Worm (Caenorhabditis elegans): Measurements from ENCODE around the gene C10C5.4.

C10C5.4 gene

DNA sequence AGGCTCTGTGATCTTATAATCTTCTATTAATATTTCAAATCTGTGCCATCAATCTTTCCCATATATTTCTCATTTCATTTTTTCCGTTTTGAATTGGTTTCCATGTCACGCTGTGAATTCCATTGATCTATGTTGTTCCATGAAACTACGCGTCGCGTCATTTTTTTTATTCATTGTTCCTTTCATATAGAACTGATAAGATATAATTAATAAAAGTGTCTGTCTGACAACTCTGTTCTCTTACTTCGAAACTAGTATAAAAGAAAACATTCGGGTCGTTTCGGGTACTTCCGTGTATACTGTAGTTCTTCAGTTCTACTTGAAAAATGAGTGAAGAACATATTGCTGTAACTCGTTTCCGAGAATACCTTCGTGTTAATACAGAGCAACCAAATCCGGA is 3.8 kb upstream of the C10C5.4 start, which contains the start of gene C10C5.3:
TSS of gene C10C5.3 (plus strand) at position 301 of the 400 bp plus-strand sequence.
- TF ChIP-seq fkh-10 (GFP tag; optimal IDR thresholded peaks at IDR 0.05), result no peak
- TF ChIP-seq nhr-67 (tag; optimal IDR thresholded peaks at IDR 0.05), result no peak
- no peak for TF ChIP-seq elt-1 (tag; optimal IDR thresholded peaks at IDR 0.05)
- no peak for TF ChIP-seq pha-4 (tag; optimal IDR thresholded peaks at IDR 0.05)

DNA sequence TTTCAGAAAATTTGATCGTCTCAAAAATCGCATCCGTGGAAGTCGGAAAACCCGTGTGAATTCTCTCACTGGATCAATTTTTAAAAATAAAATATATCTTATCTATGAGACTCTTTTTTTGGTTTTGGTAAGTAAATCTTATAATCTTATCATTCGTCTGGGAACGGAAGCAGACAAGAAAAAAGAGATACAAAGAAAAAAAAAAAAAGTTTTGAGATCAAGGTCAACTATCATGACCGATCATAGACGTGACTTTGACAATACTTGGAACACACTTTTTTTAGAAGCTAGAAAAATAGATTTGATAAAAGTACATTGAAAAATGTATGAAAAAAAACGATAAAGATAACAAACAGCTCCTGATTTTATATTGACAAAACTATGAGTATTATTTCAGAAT is 1.8 kb upstream of the C10C5.4 start:
- TF ChIP-seq nhr-76 (tag; optimal IDR thresholded peaks at IDR 0.05) (no peak), mdl-1 (tag; optimal IDR thresholded peaks at IDR 0.05) (no peak), aly-2 (tag; optimal IDR thresholded peaks at IDR 0.05) (no peak), elt-3 (tag; optimal IDR thresholded peaks at IDR 0.05) (peak in 2 of 3 experiments; percentile 11 to 88), ceh-82 (tag; optimal IDR thresholded peaks at IDR 0.05) (no peak), nhr-23 (tag; optimal IDR thresholded peaks at IDR 0.05) (peak; percentile 22), jun-1 (tag; optimal IDR thresholded peaks at IDR 0.05) (no peak), fos-1 (tag; optimal IDR thresholded peaks at IDR 0.05) (no peak), nhr-25 (tag; optimal IDR thresholded peaks at IDR 0.05) (peak; percentile 47), nhr-237 (tag; optimal IDR thresholded peaks at IDR 0.05) (no peak), nhr-77 (tag; optimal IDR thresholded peaks at IDR 0.05) (no peak), nhr-43 (tag; optimal IDR thresholded peaks at IDR 0.05; ENCODE audit: poor library complexity, severe bottlenecking) (peak; percentile 25)

DNA sequence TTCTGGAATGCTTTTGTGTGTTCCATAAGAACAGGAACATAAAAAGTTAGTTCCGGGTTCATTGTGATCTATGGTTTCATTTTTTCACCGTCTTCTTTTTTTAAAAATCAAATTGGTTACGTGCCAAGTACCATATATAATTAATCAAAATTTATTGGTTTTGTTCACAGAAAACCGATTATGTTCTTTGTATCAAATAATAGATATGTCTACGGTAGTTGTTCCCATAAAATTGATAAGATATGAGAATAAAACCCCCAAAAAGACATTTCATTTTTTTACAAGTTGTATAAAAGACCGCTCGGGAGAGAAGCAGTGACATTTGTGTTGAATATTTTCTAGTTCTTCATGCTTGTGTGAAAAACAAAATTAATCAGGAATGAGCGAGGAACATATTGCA is 2.8 kb downstream of the C10C5.4 start, which contains the start of gene C10C5.5:
TSS of gene C10C5.5 (plus strand) at position 301 of the 400 bp plus-strand sequence.
- TF ChIP-seq nhr-12 (tag; optimal IDR thresholded peaks at IDR 0.05), result no peak
- TF ChIP-seq nhr-43 (tag; optimal IDR thresholded peaks at IDR 0.05; ENCODE audit: poor library complexity, severe bottlenecking), result no peak
- no peak for TF ChIP-seq jun-1 (tag; optimal IDR thresholded peaks at IDR 0.05)
- TF ChIP-seq nhr-237 (tag; optimal IDR thresholded peaks at IDR 0.05), result no peak
- no peak for TF ChIP-seq nhr-77 (tag; optimal IDR thresholded peaks at IDR 0.05)
- TF ChIP-seq zag-1 (tag; optimal IDR thresholded peaks at IDR 0.05), result no peak
- TF ChIP-seq R02D3.7 (tag; optimal IDR thresholded peaks at IDR 0.05), result no peak
- no peak for TF ChIP-seq pha-4 (tag; optimal IDR thresholded peaks at IDR 0.05)
- TF ChIP-seq lin-15B (tag; optimal IDR thresholded peaks at IDR 0.05), result no peak
- no peak for TF ChIP-seq lin-39 (tag; optimal IDR thresholded peaks at IDR 0.05)
- no peak for TF ChIP-seq nhr-23 (tag; optimal IDR thresholded peaks at IDR 0.05)
- no peak for TF ChIP-seq hmg-11 (tag; optimal IDR thresholded peaks at IDR 0.05)
- TF ChIP-seq ceh-9 (tag; optimal IDR thresholded peaks at IDR 0.05), result no peak
- TF ChIP-seq eor-1 (tag; optimal IDR thresholded peaks at IDR 0.05), result no peak
- TF ChIP-seq ceh-82 (tag; optimal IDR thresholded peaks at IDR 0.05), result no peak
- TF ChIP-seq mml-1 (tag; optimal IDR thresholded peaks at IDR 0.05), result no peak
- TF ChIP-seq mdl-1 (tag; optimal IDR thresholded peaks at IDR 0.05), result no peak
- no peak for TF ChIP-seq nhr-25 (tag; optimal IDR thresholded peaks at IDR 0.05)
- no peak for TF ChIP-seq nhr-28 (tag; optimal IDR thresholded peaks at IDR 0.05)
- TF ChIP-seq elt-1 (tag; optimal IDR thresholded peaks at IDR 0.05), result no peak

ce11 chrIV:9384826-9385225 is 6.5 kb downstream of the C10C5.4 start, which contains the start of gene C10C5.7:
Gene C10C5.7, plus strand, starts transcription at chrIV:9385126.
- TF ChIP-seq ztf-4 (tag; optimal IDR thresholded peaks at IDR 0.05) (no peak), ZK546.5 (tag; optimal IDR thresholded peaks at IDR 0.05) (no peak), nhr-67 (tag; optimal IDR thresholded peaks at IDR 0.05) (no peak), ztf-11 (tag; optimal IDR thresholded peaks at IDR 0.05) (no peak), nfya-1 (tag; optimal IDR thresholded peaks at IDR 0.05; ENCODE audit: insufficient read depth) (no peak), unc-39 (tag; optimal IDR thresholded peaks at IDR 0.05) (no peak), jun-1 (tag; optimal IDR thresholded peaks at IDR 0.05) (no peak), hmg-11 (tag; optimal IDR thresholded peaks at IDR 0.05) (no peak), nhr-12 (tag; optimal IDR thresholded peaks at IDR 0.05) (no peak), ceh-16 (tag; optimal IDR thresholded peaks at IDR 0.05) (no peak), lin-15B (tag; optimal IDR thresholded peaks at IDR 0.05) (no peak), ceh-9 (tag; optimal IDR thresholded peaks at IDR 0.05) (no peak), ama-1 (optimal IDR thresholded peaks at IDR 0.05) (no peak), ceh-28 (tag; optimal IDR thresholded peaks at IDR 0.05) (no peak), eor-1 (tag; optimal IDR thresholded peaks at IDR 0.05) (no peak), nhr-28 (tag; optimal IDR thresholded peaks at IDR 0.05) (no peak)

ce11 chrIV:9386038-9386437 is 7.7 kb downstream of the C10C5.4 start, which contains the start of gene daf-15:
Gene daf-15, plus strand, starts transcription at chrIV:9386208.
- TF ChIP-seq lin-15B (tag; optimal IDR thresholded peaks at IDR 0.05), result peak; percentile 70
- no peak for TF ChIP-seq ztf-11 (tag; optimal IDR thresholded peaks at IDR 0.05)
- no peak for TF ChIP-seq lin-39 (tag; optimal IDR thresholded peaks at IDR 0.05)
- no peak for TF ChIP-seq sea-2 (GFP tag; optimal IDR thresholded peaks at IDR 0.05)
- no peak for TF ChIP-seq elt-1 (tag; optimal IDR thresholded peaks at IDR 0.05)
- TF ChIP-seq ceh-9 (tag; optimal IDR thresholded peaks at IDR 0.05), result no peak
- TF ChIP-seq zag-1 (tag; optimal IDR thresholded peaks at IDR 0.05), result no peak
- peak; percentile 68 for TF ChIP-seq pha-4 (tag; optimal IDR thresholded peaks at IDR 0.05)
- TF ChIP-seq ceh-16 (tag; optimal IDR thresholded peaks at IDR 0.05), result no peak
- peak; percentile 47 for TF ChIP-seq egl-5 (tag; optimal IDR thresholded peaks at IDR 0.05)
- no peak for TF ChIP-seq mdl-1 (tag; optimal IDR thresholded peaks at IDR 0.05)
- no peak for TF ChIP-seq nhr-43 (tag; optimal IDR thresholded peaks at IDR 0.05; ENCODE audit: poor library complexity, severe bottlenecking)
- TF ChIP-seq fos-1 (tag; optimal IDR thresholded peaks at IDR 0.05), result no peak
- no peak for TF ChIP-seq eor-1 (tag; optimal IDR thresholded peaks at IDR 0.05)
- TF ChIP-seq nhr-67 (tag; optimal IDR thresholded peaks at IDR 0.05), result no peak
- peak; percentile 28 for TF ChIP-seq ceh-28 (tag; optimal IDR thresholded peaks at IDR 0.05)
- TF ChIP-seq nfya-1 (tag; optimal IDR thresholded peaks at IDR 0.05; ENCODE audit: insufficient read depth), result no peak
- no peak for TF ChIP-seq ztf-4 (tag; optimal IDR thresholded peaks at IDR 0.05)
- no peak for TF ChIP-seq aly-2 (tag; optimal IDR thresholded peaks at IDR 0.05)
- TF ChIP-seq ceh-82 (tag; optimal IDR thresholded peaks at IDR 0.05), result no peak
- peak; percentile 26 for TF ChIP-seq nhr-23 (tag; optimal IDR thresholded peaks at IDR 0.05)
- peak; percentile 26 for TF ChIP-seq nhr-25 (tag; optimal IDR thresholded peaks at IDR 0.05)
- no peak for TF ChIP-seq snpc-4 (tag; optimal IDR thresholded peaks at IDR 0.05)
- no peak for TF ChIP-seq ama-1 (optimal IDR thresholded peaks at IDR 0.05)
- no peak for TF ChIP-seq nhr-12 (tag; optimal IDR thresholded peaks at IDR 0.05)
- TF ChIP-seq unc-39 (tag; optimal IDR thresholded peaks at IDR 0.05), result no peak
- no peak for TF ChIP-seq nhr-77 (tag; optimal IDR thresholded peaks at IDR 0.05)
- peak; percentile 50 for TF ChIP-seq skn-1 (tag; optimal IDR thresholded peaks at IDR 0.05)
- TF ChIP-seq pqm-1 (tag; optimal IDR thresholded peaks at IDR 0.05), result peak; percentile 3
- TF ChIP-seq nhr-76 (tag; optimal IDR thresholded peaks at IDR 0.05), result no peak
- TF ChIP-seq mml-1 (tag; optimal IDR thresholded peaks at IDR 0.05), result no peak
